Fruit fly (Drosophila melanogaster): ENCODE measurements around the gene Snx27.

Snx27 gene

dm6 chrX:5717741-5718475, 19.9 kb downstream of the Snx27 start, which contains the start of gene CG33080:
Gene CG33080 (minus strand): TSS chrX:5717778.
- TF ChIP-seq Vsx2 (GFP tag; optimal IDR thresholded peaks at IDR 0.05; ENCODE audit: partially characterized antibody) (peak; percentile 97), Jra (GFP tag; optimal IDR thresholded peaks at IDR 0.05) (no peak), brk (GFP tag; optimal IDR thresholded peaks at IDR 0.05) (no peak), Myc (optimal IDR thresholded peaks at IDR 0.05) (no peak), lola (GFP tag; optimal IDR thresholded peaks at IDR 0.05) (no peak), Mio (GFP tag; optimal IDR thresholded peaks at IDR 0.05) (no peak), psq (GFP tag; optimal IDR thresholded peaks at IDR 0.05) (no peak), foxo (GFP tag; optimal IDR thresholded peaks at IDR 0.05) (peak in 1 of 2 experiments; percentile 23), HLH106 (tag; optimal IDR thresholded peaks at IDR 0.05) (peak; percentile 7), Dfd (GFP tag; optimal IDR thresholded peaks at IDR 0.05) (no peak), Hr83 (GFP tag; optimal IDR thresholded peaks at IDR 0.05; ENCODE audit: poor library complexity, severe bottlenecking) (no peak), Sp1 (GFP tag; optimal IDR thresholded peaks at IDR 0.05) (no peak), fru (GFP tag; optimal IDR thresholded peaks at IDR 0.05) (peak; percentile 1), N (GFP tag; optimal IDR thresholded peaks at IDR 0.05) (no peak), ey (GFP tag; optimal IDR thresholded peaks at IDR 0.05) (no peak), usp (GFP tag; optimal IDR thresholded peaks at IDR 0.05) (no peak), h (GFP tag; optimal IDR thresholded peaks at IDR 0.05) (peak; percentile 55), Hnf4 (GFP tag; optimal IDR thresholded peaks at IDR 0.05) (peak; percentile 27), rgr (GFP tag; optimal IDR thresholded peaks at IDR 0.05) (peak; percentile 13), pan (optimal IDR thresholded peaks at IDR 0.05) (no peak), dl (GFP tag; optimal IDR thresholded peaks at IDR 0.05; ENCODE audit: insufficient read depth in 1 of 2, partially characterized antibody in 2 of 2) (no peak), Abd-B (GFP tag; optimal IDR thresholded peaks at IDR 0.05) (no peak), br (GFP tag; optimal IDR thresholded peaks at IDR 0.05) (peak; percentile 15), Dif (GFP tag; optimal IDR thresholded peaks at IDR 0.05; ENCODE audit: partially characterized antibody) (no peak), sage (GFP tag; optimal IDR thresholded peaks at IDR 0.05) (no peak)

dm6 chrX:5715455-5716227, 22.2 kb downstream of the Snx27 start:
- TF ChIP-seq CG32264 (GFP tag; optimal IDR thresholded peaks at IDR 0.05) (no peak), psq (GFP tag; optimal IDR thresholded peaks at IDR 0.05) (no peak), brk (GFP tag; optimal IDR thresholded peaks at IDR 0.05) (no peak), dmrt93B (GFP tag; optimal IDR thresholded peaks at IDR 0.05) (no peak), Rel (GFP tag; optimal IDR thresholded peaks at IDR 0.05) (no peak), Rel (tag; optimal IDR thresholded peaks at IDR 0.05) (no peak), Hr83 (GFP tag; optimal IDR thresholded peaks at IDR 0.05; ENCODE audit: poor library complexity, severe bottlenecking) (no peak), HLH106 (tag; optimal IDR thresholded peaks at IDR 0.05) (no peak), dl (GFP tag; optimal IDR thresholded peaks at IDR 0.05; ENCODE audit: insufficient read depth in 1 of 2, partially characterized antibody in 2 of 2) (no peak), lola (GFP tag; optimal IDR thresholded peaks at IDR 0.05) (no peak), Vsx2 (GFP tag; optimal IDR thresholded peaks at IDR 0.05; ENCODE audit: partially characterized antibody) (no peak), fru (GFP tag; optimal IDR thresholded peaks at IDR 0.05) (peak; percentile 19), dsf (GFP tag; optimal IDR thresholded peaks at IDR 0.05; ENCODE audit: borderline replicate concordance) (no peak), sage (GFP tag; optimal IDR thresholded peaks at IDR 0.05) (no peak), br (GFP tag; optimal IDR thresholded peaks at IDR 0.05) (no peak), OdsH (GFP tag; optimal IDR thresholded peaks at IDR 0.05) (no peak), GATAd (GFP tag; optimal IDR thresholded peaks at IDR 0.05) (no peak), pan (optimal IDR thresholded peaks at IDR 0.05) (no peak), sv (GFP tag; optimal IDR thresholded peaks at IDR 0.05) (no peak), rgr (GFP tag; optimal IDR thresholded peaks at IDR 0.05) (peak; percentile 22), woc (GFP tag; optimal IDR thresholded peaks at IDR 0.05) (no peak), Dif (GFP tag; optimal IDR thresholded peaks at IDR 0.05; ENCODE audit: partially characterized antibody) (no peak), jim (GFP tag; optimal IDR thresholded peaks at IDR 0.05) (no peak), Myc (optimal IDR thresholded peaks at IDR 0.05) (peak; percentile 45), N (GFP tag; optimal IDR thresholded peaks at IDR 0.05) (peak; percentile 35), h (GFP tag; optimal IDR thresholded peaks at IDR 0.05) (peak; percentile 29), Hr78 (GFP tag; optimal IDR thresholded peaks at IDR 0.05) (no peak), Sp1 (GFP tag; optimal IDR thresholded peaks at IDR 0.05) (peak; percentile 38), Hnf4 (GFP tag; optimal IDR thresholded peaks at IDR 0.05) (no peak), Abd-B (GFP tag; optimal IDR thresholded peaks at IDR 0.05) (no peak), Jra (GFP tag; optimal IDR thresholded peaks at IDR 0.05) (no peak), usp (GFP tag; optimal IDR thresholded peaks at IDR 0.05) (no peak), CG9705 (GFP tag; optimal IDR thresholded peaks at IDR 0.05) (no peak), Mio (GFP tag; optimal IDR thresholded peaks at IDR 0.05) (no peak), foxo (GFP tag; optimal IDR thresholded peaks at IDR 0.05) (peak in 1 of 2 experiments; percentile 34), ey (GFP tag; optimal IDR thresholded peaks at IDR 0.05) (peak; percentile 11), tai (GFP tag; optimal IDR thresholded peaks at IDR 0.05) (no peak), CrebA (GFP tag; optimal IDR thresholded peaks at IDR 0.05; ENCODE audit: borderline replicate concordance) (peak; percentile 46), Dfd (GFP tag; optimal IDR thresholded peaks at IDR 0.05) (no peak)
